Worm (Caenorhabditis elegans): ENCODE measurements around the gene Y43F8B.3.

Gene Y43F8B.3

DNA sequence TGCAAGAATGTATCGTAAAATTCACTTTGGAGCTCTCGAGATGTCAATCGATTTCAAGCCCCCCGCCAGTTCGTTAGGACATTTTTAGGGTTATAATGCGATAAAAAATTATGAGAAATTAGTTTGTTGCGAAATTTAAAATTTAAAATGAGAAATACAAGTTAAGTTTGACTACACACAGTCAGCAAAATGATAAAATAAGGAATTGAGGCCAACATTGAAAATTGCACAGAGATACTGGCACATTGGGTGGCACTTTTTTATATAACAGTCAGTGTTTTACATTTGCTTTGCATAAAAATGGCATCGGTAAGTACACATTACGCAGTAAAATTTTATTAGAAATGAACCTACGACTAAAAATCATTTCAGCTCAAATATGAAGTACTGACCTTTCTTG lies 34.8 kb upstream of the Y43F8B.3 start, which contains the start of gene Y43F8B.12:
TSS of gene Y43F8B.12 (plus strand) at position 301 of the 400 bp plus-strand sequence.
- TF ChIP-seq mbf-1 (tag; optimal IDR thresholded peaks at IDR 0.05) (no peak), lsy-2 (tag; optimal IDR thresholded peaks at IDR 0.05) (no peak), ztf-11 (tag; optimal IDR thresholded peaks at IDR 0.05) (no peak)

DNA sequence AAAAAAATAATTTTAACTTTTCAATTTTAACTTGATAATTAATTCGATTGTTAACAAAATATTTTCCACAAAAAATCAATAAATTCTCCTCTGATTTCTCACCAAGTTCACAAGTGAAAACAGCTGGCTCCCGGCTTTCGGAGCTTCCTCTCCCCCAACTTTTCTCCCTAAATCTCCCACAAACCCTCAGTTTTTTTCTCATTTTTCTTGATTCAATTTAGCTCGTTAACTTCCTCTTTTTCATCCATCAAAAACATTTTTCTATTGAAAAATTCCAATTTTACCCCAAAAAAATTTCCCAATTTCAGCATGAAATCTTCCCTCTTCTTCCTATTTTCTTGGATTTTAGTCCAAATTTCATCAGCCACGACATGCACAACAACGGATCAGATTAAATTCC lies 32.5 kb upstream of the Y43F8B.3 start, which contains the start of gene Y43F8B.11:
TSS of gene Y43F8B.11 (plus strand) at position 301 of the 400 bp plus-strand sequence.
- no peak for TF ChIP-seq skn-1 (tag; optimal IDR thresholded peaks at IDR 0.05)
- TF ChIP-seq F13H6.1 (tag; optimal IDR thresholded peaks at IDR 0.05): no peak
- TF ChIP-seq sma-9 (GFP tag; optimal IDR thresholded peaks at IDR 0.05): no peak
- no peak for TF ChIP-seq sma-9 (tag; optimal IDR thresholded peaks at IDR 0.05)
- TF ChIP-seq gmeb-1 (tag; optimal IDR thresholded peaks at IDR 0.05): no peak
- no peak for TF ChIP-seq elt-1 (tag; optimal IDR thresholded peaks at IDR 0.05)
- TF ChIP-seq dmd-4 (tag; optimal IDR thresholded peaks at IDR 0.05): no peak
- TF ChIP-seq lin-13 (GFP tag; optimal IDR thresholded peaks at IDR 0.05): no peak
- no peak for TF ChIP-seq nhr-12 (tag; optimal IDR thresholded peaks at IDR 0.05)
- TF ChIP-seq peb-1 (tag; optimal IDR thresholded peaks at IDR 0.05): no peak
- TF ChIP-seq ztf-1 (GFP tag; conservative IDR thresholded peaks at IDR 0.05): no peak
- no peak for TF ChIP-seq mbf-1 (tag; optimal IDR thresholded peaks at IDR 0.05)
- TF ChIP-seq zag-1 (tag; optimal IDR thresholded peaks at IDR 0.05): no peak
- no peak for TF ChIP-seq mab-5 (tag; optimal IDR thresholded peaks at IDR 0.05)
- no peak for TF ChIP-seq nhr-10 (tag; optimal IDR thresholded peaks at IDR 0.05)
- no peak for TF ChIP-seq lin-39 (tag; optimal IDR thresholded peaks at IDR 0.05)
- no peak for TF ChIP-seq blmp-1 (tag; optimal IDR thresholded peaks at IDR 0.05; ENCODE audit: insufficient read depth)
- TF ChIP-seq nhr-11 (tag; optimal IDR thresholded peaks at IDR 0.05): no peak
- TF ChIP-seq unc-39 (tag; optimal IDR thresholded peaks at IDR 0.05): no peak

- no peak for TF ChIP-seq aly-2 (tag; optimal IDR thresholded peaks at IDR 0.05)
- TF ChIP-seq nhr-21 (tag; optimal IDR thresholded peaks at IDR 0.05): no peak
Observed at ce11 chrV:19473842-19474514, 28.9 kb upstream of the Y43F8B.3 start, which contains the start of gene Y43F8B.10. Y43F8B.10 (plus strand) TSS chrV:19474464.

ce11 chrV:19477302-19477701 lies 25.6 kb upstream of the Y43F8B.3 start:
- TF ChIP-seq dmd-4 (tag; optimal IDR thresholded peaks at IDR 0.05) (no peak), sem-4 (tag; optimal IDR thresholded peaks at IDR 0.05) (no peak)

ce11 chrV:19477852-19478251 lies 25.0 kb upstream of the Y43F8B.3 start, which contains the start of gene Y43F8B.9:
Y43F8B.9 (plus strand) TSS chrV:19478152.
- TF ChIP-seq ceh-16 (tag; optimal IDR thresholded peaks at IDR 0.05): no peak
- no peak for TF ChIP-seq Y55F3AM.14 (GFP tag; optimal IDR thresholded peaks at IDR 0.05)
- TF ChIP-seq F13H6.1 (tag; optimal IDR thresholded peaks at IDR 0.05): no peak
- TF ChIP-seq ceh-82 (tag; optimal IDR thresholded peaks at IDR 0.05): no peak
- TF ChIP-seq ztf-1 (GFP tag; conservative IDR thresholded peaks at IDR 0.05): no peak
- no peak for TF ChIP-seq lin-11 (tag; optimal IDR thresholded peaks at IDR 0.05)
- no peak for TF ChIP-seq nhr-23 (tag; optimal IDR thresholded peaks at IDR 0.05)
- no peak for TF ChIP-seq nhr-77 (tag; optimal IDR thresholded peaks at IDR 0.05)
- TF ChIP-seq zag-1 (tag; optimal IDR thresholded peaks at IDR 0.05): no peak

- TF ChIP-seq F13H6.1 (tag; optimal IDR thresholded peaks at IDR 0.05) (no peak), mbf-1 (tag; optimal IDR thresholded peaks at IDR 0.05) (no peak), zag-1 (tag; optimal IDR thresholded peaks at IDR 0.05) (no peak), C34F6.9 (tag; optimal IDR thresholded peaks at IDR 0.05) (no peak), nhr-6 (tag; optimal IDR thresholded peaks at IDR 0.05) (no peak)
Observed at ce11 chrV:19482535-19482934, 20.4 kb upstream of the Y43F8B.3 start, which contains the start of gene Y43F8B.22. Y43F8B.22 (plus strand) TSS chrV:19482835.
